Fruit fly (Drosophila melanogaster) whole organism, embryonic: Measurements from ENCODE around the gene CG9132.

ENCODE experiments used
- ATbp ChIP-seq: fragments of 200-800 bp; sonication (Bioruptor generic); optimal IDR thresholded peaks from 2 replicates; lab custom pipeline; 2017; ENCODE audit warnings: missing biosample characterization, mild to moderate bottlenecking, missing genetic modification characterization, missing genetic modification reagents
- Adf1 ChIP-seq: fragments of 200-800 bp; sonication (Bioruptor generic); IDR thresholded peaks from 2 replicates; pipeline ENCODE4 v1.3.6; 2022; ENCODE audit warnings: missing biosample characterization, missing genetic modification characterization
- B-H1 ChIP-seq: fragments of 200-800 bp; sonication (Bioruptor generic); IDR thresholded peaks from 3 replicates; pipeline ENCODE4 v1.3.6; 2022; ENCODE audit warnings: missing biosample characterization, missing genetic modification characterization
- BEAF-32 ChIP-seq: fragments of 200-800 bp; sonication (Bioruptor generic); optimal IDR thresholded peaks from 3 replicates; lab custom pipeline; 2017; ENCODE audit warnings: missing biosample characterization, missing genetic modification characterization, mild to moderate bottlenecking, moderate library complexity, missing genetic modification reagents
- Bgb ChIP-seq: fragments of 200-800 bp; sonication (Bioruptor generic); IDR thresholded peaks from 2 replicates; pipeline ENCODE4 v1.3.6; 2022; ENCODE audit warnings: missing biosample characterization, missing genetic modification characterization; ENCODE audit not compliant: partially characterized antibody
- CG10209 ChIP-seq: fragments of 200-800 bp; sonication (Bioruptor generic); optimal IDR thresholded peaks from 3 replicates; lab custom pipeline; 2017; ENCODE audit warnings: missing biosample characterization, mild to moderate bottlenecking, missing genetic modification characterization, missing genetic modification reagents
- CG10267 ChIP-seq: fragments of 200-800 bp; sonication (Bioruptor generic); optimal IDR thresholded peaks from 2 replicates; lab custom pipeline; 2018; ENCODE audit warnings: missing biosample characterization, mild to moderate bottlenecking, missing genetic modification characterization, moderate library complexity
- CG11723 ChIP-seq: fragments of 200-800 bp; sonication (Bioruptor generic); optimal IDR thresholded peaks from 2 replicates; lab custom pipeline; 2017; ENCODE audit warnings: missing biosample characterization, mild to moderate bottlenecking, missing genetic modification characterization
- CG12104 ChIP-seq: fragments of 200-800 bp; sonication (Bioruptor generic); optimal IDR thresholded peaks from 3 replicates; lab custom pipeline; 2016; ENCODE audit warnings: missing biosample characterization, missing genetic modification characterization
- CG12155 ChIP-seq: fragments of 200-800 bp; sonication (Bioruptor generic); optimal IDR thresholded peaks from 3 replicates; lab custom pipeline; 2016; ENCODE audit warnings: missing biosample characterization, missing genetic modification characterization
- CG13287 ChIP-seq: fragments of 200-800 bp; sonication (Bioruptor generic); IDR thresholded peaks from 2 replicates; pipeline ENCODE4 v1.3.6; 2022; ENCODE audit warnings: missing biosample characterization, missing genetic modification characterization; ENCODE audit not compliant: partially characterized antibody
- CG13894 ChIP-seq: fragments of 200-800 bp; sonication (Bioruptor generic); optimal IDR thresholded peaks from 3 replicates; lab custom pipeline; 2018; ENCODE audit warnings: missing biosample characterization, mild to moderate bottlenecking, missing genetic modification characterization, moderate library complexity
- CG1603 ChIP-seq: fragments of 200-800 bp; sonication (Bioruptor generic); optimal IDR thresholded peaks from 2 replicates; lab custom pipeline; 2019; ENCODE audit warnings: missing biosample characterization, mild to moderate bottlenecking, missing genetic modification characterization, moderate library complexity
- CG17568 ChIP-seq: fragments of 200-800 bp; sonication (Bioruptor generic); optimal IDR thresholded peaks from 2 replicates; lab custom pipeline; 2018; ENCODE audit warnings: missing biosample characterization, mild to moderate bottlenecking, missing genetic modification characterization, moderate library complexity
- CG17829 ChIP-seq: fragments of 200-800 bp; optimal IDR thresholded peaks from 2 replicates; lab custom pipeline; 2019; ENCODE audit warnings: missing biosample characterization, mild to moderate bottlenecking, missing genetic modification characterization, moderate library complexity
- CG30431 ChIP-seq: fragments of 200-800 bp; sonication (Bioruptor generic); optimal IDR thresholded peaks from 2 replicates; lab custom pipeline; 2017; ENCODE audit warnings: missing biosample characterization, missing genetic modification characterization
- CG32772 ChIP-seq: fragments of 200-800 bp; sonication (Bioruptor generic); IDR thresholded peaks from 2 replicates; pipeline ENCODE4 v1.3.6; 2022; ENCODE audit warnings: missing biosample characterization, missing genetic modification characterization
- CG33213 ChIP-seq: fragments of 200-800 bp; sonication (Bioruptor generic); optimal IDR thresholded peaks from 3 replicates; lab custom pipeline; 2016; ENCODE audit warnings: missing biosample characterization, missing genetic modification characterization
- CG34224 ChIP-seq: fragments of 200-800 bp; sonication (Bioruptor generic); IDR thresholded peaks from 3 replicates; pipeline ENCODE4 v1.3.6; 2022; ENCODE audit warnings: missing biosample characterization, missing genetic modification characterization; ENCODE audit not compliant: partially characterized antibody
- CG3726 ChIP-seq: fragments of 200-800 bp; sonication (Bioruptor generic); IDR thresholded peaks from 3 replicates; pipeline ENCODE4, ENCODE4 v1.3.6; 2022; ENCODE audit warnings: missing biosample characterization, missing genetic modification characterization
- CG4424 ChIP-seq: fragments of 200-800 bp; sonication (Bioruptor generic); optimal IDR thresholded peaks from 3 replicates; lab custom pipeline; 2016; ENCODE audit warnings: missing biosample characterization, missing genetic modification characterization
- CG4854 ChIP-seq: fragments of 200-800 bp; sonication (Bioruptor generic); optimal IDR thresholded peaks from 2 replicates; lab custom pipeline; 2016; ENCODE audit warnings: missing biosample characterization, missing genetic modification characterization, inconsistent platforms
- CG7987 ChIP-seq: fragments of 200-800 bp; sonication (Bioruptor generic); optimal IDR thresholded peaks from 2 replicates; lab custom pipeline; 2018; ENCODE audit warnings: missing biosample characterization, mild to moderate bottlenecking, missing genetic modification characterization, moderate library complexity
- CG9215 ChIP-seq: fragments of 200-800 bp; sonication (Bioruptor generic); IDR thresholded peaks from 2 replicates; pipeline ENCODE4 v1.3.6; 2022; ENCODE audit warnings: missing biosample characterization, missing genetic modification characterization
- CHES-1-like ChIP-seq: fragments of 200-800 bp; sonication (Bioruptor generic); optimal IDR thresholded peaks from 2 replicates; lab custom pipeline; 2016; ENCODE audit warnings: missing biosample characterization, missing genetic modification characterization
- Eip74EF ChIP-seq, 2 experiments: fragments of 200-800 bp in 1 of 2; fragments of >200 bp in 1 of 2; sonication (Bioruptor generic) in 1 of 2; optimal IDR thresholded peaks; 2 replicates each; lab custom pipeline; 2017 to 2019; ENCODE audit warnings: missing biosample characterization in 2 of 2, missing genetic modification characterization in 2 of 2, mild to moderate bottlenecking in 1 of 2, moderate library complexity in 1 of 2
- Elba2 ChIP-seq: fragments of 200-800 bp; sonication (Bioruptor generic); optimal IDR thresholded peaks from 3 replicates; lab custom pipeline; 2016; ENCODE audit warnings: missing biosample characterization, missing genetic modification characterization
- HLH3B ChIP-seq: fragments of 200-800 bp; sonication (Bioruptor generic); IDR thresholded peaks from 2 replicates; pipeline ENCODE4 v1.3.6; 2022; ENCODE audit warnings: missing biosample characterization, missing genetic modification characterization
- Mrtf ChIP-seq: fragments of 200-800 bp; sonication (Bioruptor generic); IDR thresholded peaks from 3 replicates; pipeline ENCODE4 v1.3.6; 2022; ENCODE audit warnings: missing biosample characterization, missing genetic modification characterization
- Rx ChIP-seq: fragments of 200-800 bp; sonication (Bioruptor generic); IDR thresholded peaks from 2 replicates; pipeline ENCODE4 v1.3.6; 2022; ENCODE audit warnings: missing biosample characterization, missing genetic modification characterization
- Sry-β ChIP-seq: fragments of 200-800 bp; sonication (Bioruptor generic); optimal IDR thresholded peaks from 2 replicates; lab custom pipeline; 2018; ENCODE audit warnings: missing biosample characterization, mild to moderate bottlenecking, missing genetic modification characterization, moderate library complexity
- az2 ChIP-seq: fragments of 200-800 bp; sonication (Bioruptor generic); optimal IDR thresholded peaks from 3 replicates; lab custom pipeline; 2016; ENCODE audit warnings: missing biosample characterization, missing genetic modification characterization
- cwo ChIP-seq: fragments of 200-800 bp; sonication (Bioruptor generic); optimal IDR thresholded peaks from 3 replicates; lab custom pipeline; 2017; ENCODE audit warnings: missing biosample characterization, missing genetic modification characterization, mild to moderate bottlenecking, moderate library complexity, missing genetic modification reagents
- danr ChIP-seq: fragments of 200-800 bp; sonication (Bioruptor generic); IDR thresholded peaks from 2 replicates; pipeline ENCODE4 v1.3.6; 2022; ENCODE audit warnings: missing biosample characterization, missing genetic modification characterization
- fd96Cb ChIP-seq: fragments of 200-800 bp; sonication (Bioruptor generic); optimal IDR thresholded peaks from 2 replicates; lab custom pipeline; 2018; ENCODE audit warnings: missing biosample characterization, mild to moderate bottlenecking, missing genetic modification characterization, moderate library complexity
- ftz-f1 ChIP-seq: fragments of 200-800 bp; sonication (Bioruptor generic); optimal IDR thresholded peaks from 2 replicates; lab custom pipeline; 2016; ENCODE audit warnings: missing biosample characterization, missing genetic modification characterization
- gce ChIP-seq: fragments of 200-800 bp; sonication (Bioruptor generic); IDR thresholded peaks from 3 replicates; pipeline ENCODE4 v1.3.6; 2022; ENCODE audit warnings: missing biosample characterization, missing genetic modification characterization
- gfzf ChIP-seq: fragments of 200-800 bp; sonication (Bioruptor generic); optimal IDR thresholded peaks from 2 replicates; lab custom pipeline; 2016; ENCODE audit warnings: missing biosample characterization, mild to moderate bottlenecking, missing genetic modification characterization, moderate library complexity
- knrl ChIP-seq: fragments of 200-800 bp; sonication (Bioruptor generic); IDR thresholded peaks from 3 replicates; pipeline ENCODE4 v1.3.6; 2022; ENCODE audit warnings: missing biosample characterization, missing genetic modification characterization; ENCODE audit not compliant: partially characterized antibody
- maf-S ChIP-seq: fragments of 200-800 bp; sonication (Bioruptor generic); optimal IDR thresholded peaks from 2 replicates; lab custom pipeline; 2016; ENCODE audit warnings: missing biosample characterization, missing genetic modification characterization
- pfk ChIP-seq: fragments of 200-800 bp; sonication (Bioruptor generic); optimal IDR thresholded peaks from 2 replicates; lab custom pipeline; 2018; ENCODE audit warnings: missing biosample characterization, mild to moderate bottlenecking, missing genetic modification characterization, moderate library complexity
- salm ChIP-seq: fragments of 200-800 bp; sonication (Bioruptor generic); optimal IDR thresholded peaks from 2 replicates; lab custom pipeline; 2018; ENCODE audit warnings: missing biosample characterization, mild to moderate bottlenecking, missing genetic modification characterization
- sens ChIP-seq: fragments of 200-800 bp; sonication (Bioruptor generic); peaks from one replicate; lab custom pipeline; 2016; ENCODE audit warnings: missing biosample characterization, missing genetic modification characterization
- slp2 ChIP-seq: fragments of 200-800 bp; sonication (Bioruptor generic); optimal IDR thresholded peaks from 2 replicates; lab custom pipeline; 2016; ENCODE audit warnings: missing biosample characterization, missing genetic modification characterization
- ssp ChIP-seq: fragments of 200-800 bp; sonication (Bioruptor generic); IDR thresholded peaks from 2 replicates; pipeline ENCODE4 v1.3.6; 2022; ENCODE audit warnings: missing biosample characterization, missing genetic modification characterization
- stwl ChIP-seq: fragments of 200-800 bp; sonication (Bioruptor generic); optimal IDR thresholded peaks from 3 replicates; lab custom pipeline; 2018; ENCODE audit warnings: missing biosample characterization, mild to moderate bottlenecking, missing genetic modification characterization, moderate library complexity
- tna ChIP-seq: fragments of 200-800 bp; sonication (Bioruptor generic); IDR thresholded peaks from 2 replicates; pipeline ENCODE4 v1.3.6; 2022; ENCODE audit warnings: missing biosample characterization, missing genetic modification characterization; ENCODE audit not compliant: partially characterized antibody
- wek ChIP-seq: fragments of 200-800 bp; sonication (Bioruptor generic); optimal IDR thresholded peaks from 3 replicates; lab custom pipeline; 2018; ENCODE audit warnings: missing biosample characterization, mild to moderate bottlenecking, missing genetic modification characterization, moderate library complexity
- zen2 ChIP-seq: fragments of 200-800 bp; sonication (Bioruptor generic); IDR thresholded peaks from 3 replicates; pipeline ENCODE4 v1.3.6; 2022; ENCODE audit warnings: missing biosample characterization, missing genetic modification characterization; ENCODE audit not compliant: partially characterized antibody

Gene CG9132

dm6 chrX:16811213-16811749 lies 10.8 kb upstream of the CG9132 start, which contains the start of gene CG4829 (continued):
- TF ChIP-seq CG3726 (GFP tag; lab: Robert Waterston, UW) (peak; percentile 74; the same call in 1 of the 3 replicates), az2 (peak; percentile 82), Eip74EF (GFP tag; optimal IDR thresholded peaks at IDR 0.05; lab: Kevin White, UChicago) (peak in 1 of 2 experiments; percentile 85), CG13287 (no peak), wek (GFP tag; lab: Kevin White, UChicago) (peak; percentile 84), Mrtf (peak; percentile 87), CG4854 (peak; percentile 79), Rx (GFP tag; lab: Robert Waterston, UW) (peak; percentile 77), Adf1 (GFP tag; lab: Robert Waterston, UW) (peak; percentile 40), maf-S (peak; percentile 75), CG9215 (GFP tag; lab: Robert Waterston, UW) (peak; percentile 77), salm (tag; lab: Kevin White, UChicago) (peak; percentile 81), ftz-f1 (GFP tag; lab: Kevin White, UChicago) (no peak), CG32772 (GFP tag; lab: Robert Waterston, UW) (peak; percentile 86), zen2 (GFP tag; lab: Robert Waterston, UW) (no peak), ATbp (GFP tag; lab: Kevin White, UChicago) (peak; percentile 90), HLH3B (peak; percentile 93), CG4424 (peak; percentile 89), CG30431 (peak; percentile 75), fd96Cb (tag; lab: Kevin White, UChicago) (peak; percentile 91), danr (GFP tag; lab: Robert Waterston, UW) (peak; percentile 86), sens (GFP tag; lab: Kevin White, UChicago) (peak; percentile 97), tna (GFP tag; lab: Robert Waterston, UW) (no peak), cwo (GFP tag; lab: Kevin White, UChicago) (peak; percentile 77), slp2 (GFP tag; lab: Kevin White, UChicago) (peak; percentile 75), CG10267 (tag; lab: Kevin White, UChicago) (peak; percentile 80), gce (GFP tag; lab: Robert Waterston, UW) (peak; percentile 86; the same call in 2 of the 3 replicates), CG12104 (GFP tag; lab: Kevin White, UChicago) (peak; percentile 79), CG34224 (GFP tag; lab: Robert Waterston, UW) (no peak), CG10209 (GFP tag; lab: Kevin White, UChicago) (peak; percentile 89), Sry-β (GFP tag; lab: Kevin White, UChicago) (peak; percentile 6), CG11723 (peak; percentile 77), CG12155 (peak; percentile 70), CG1603 (tag; lab: Kevin White, UChicago) (peak; percentile 95), pfk (GFP tag; lab: Kevin White, UChicago) (peak; percentile 7), ssp (GFP tag; lab: Robert Waterston, UW) (peak; percentile 79), knrl (GFP tag; lab: Robert Waterston, UW) (no peak), Bgb (GFP tag; lab: Robert Waterston, UW) (no peak), Elba2 (GFP tag; lab: Kevin White, UChicago) (no peak)
- TF ChIP-seq, all 482 proteins: peak for 406

- TF ChIP-seq B-H1 (GFP tag; lab: Robert Waterston, UW) (no peak), CG17829 (tag; lab: Kevin White, UChicago) (peak; percentile 99), stwl (tag; lab: Kevin White, UChicago) (peak; percentile 47), CG33213 (GFP tag; lab: Kevin White, UChicago) (no peak), CG13894 (tag; lab: Kevin White, UChicago) (no peak), CHES-1-like (GFP tag; lab: Kevin White, UChicago) (no peak), CG7987 (GFP tag; lab: Kevin White, UChicago) (no peak), CG17568 (GFP tag; lab: Kevin White, UChicago) (no peak), BEAF-32 (GFP tag; lab: Kevin White, UChicago) (peak; percentile 5), gfzf (GFP tag; lab: Kevin White, UChicago) (peak; percentile 15)
These were observed 8.6 kb upstream of the CG9132 start for dm6 chrX:16809093-16809492.
